Fruit fly (Drosophila melanogaster) whole organism, embryonic: Measurements from ENCODE around the gene Dap160.

Source experiments
- Antp ChIP-seq: fragments of 200-800 bp; sonication (Bioruptor generic); optimal IDR thresholded peaks from 3 replicates; lab custom pipeline; 2016; ENCODE audit warnings: missing biosample characterization, missing genetic modification characterization
- Blimp-1 ChIP-seq: fragments of 200-800 bp; sonication (Bioruptor generic); optimal IDR thresholded peaks from 3 replicates; lab custom pipeline; 2018; ENCODE audit warnings: missing biosample characterization, missing genetic modification characterization, mild to moderate bottlenecking, moderate library complexity, missing genetic modification reagents
- CG1024 ChIP-seq: fragments of 200-800 bp; sonication (Bioruptor generic); IDR thresholded peaks from 2 replicates; pipeline ENCODE4 v1.3.6; 2022; ENCODE audit warnings: missing biosample characterization, missing genetic modification characterization
- CG12942 ChIP-seq: fragments of 200-800 bp; sonication (Bioruptor generic); optimal IDR thresholded peaks from 3 replicates; lab custom pipeline; 2016; ENCODE audit warnings: missing biosample characterization, missing genetic modification characterization
- CG14050 ChIP-seq: fragments of 200-800 bp; sonication (Bioruptor generic); IDR thresholded peaks from 3 replicates; pipeline ENCODE4 v1.3.6; 2022; ENCODE audit warnings: missing biosample characterization, missing genetic modification characterization
- CG15073 ChIP-seq: fragments of 200-800 bp; sonication (Bioruptor generic); optimal IDR thresholded peaks from 2 replicates; lab custom pipeline; 2016; ENCODE audit warnings: missing biosample characterization, missing genetic modification characterization
- CG1529 ChIP-seq: fragments of 200-800 bp; sonication (Bioruptor generic); optimal IDR thresholded peaks from 3 replicates; lab custom pipeline; 2018; ENCODE audit warnings: missing biosample characterization, missing genetic modification characterization
- CG15479 ChIP-seq: fragments of 200-800 bp; sonication (Bioruptor generic); optimal IDR thresholded peaks from 3 replicates; lab custom pipeline; 2019; ENCODE audit warnings: missing biosample characterization, mild to moderate bottlenecking, missing genetic modification characterization, moderate library complexity
- CG17568 ChIP-seq: fragments of 200-800 bp; sonication (Bioruptor generic); optimal IDR thresholded peaks from 2 replicates; lab custom pipeline; 2018; ENCODE audit warnings: missing biosample characterization, mild to moderate bottlenecking, missing genetic modification characterization, moderate library complexity
- CG17612 ChIP-seq: fragments of 200-800 bp; sonication (Bioruptor generic); IDR thresholded peaks from 2 replicates; pipeline ENCODE4 v1.3.6; 2022; ENCODE audit warnings: missing biosample characterization, missing genetic modification characterization
- CG2889 ChIP-seq: fragments of 200-800 bp; sonication (Bioruptor generic); IDR thresholded peaks from 3 replicates; pipeline ENCODE4 v1.3.6; 2022; ENCODE audit warnings: missing biosample characterization, missing genetic modification characterization
- CG34422 ChIP-seq: fragments of 200-800 bp; sonication (Bioruptor generic); IDR thresholded peaks from 3 replicates; pipeline ENCODE4 v1.3.6; 2022; ENCODE audit warnings: missing biosample characterization, missing genetic modification characterization
- CG3995 ChIP-seq: fragments of 200-800 bp; sonication (Bioruptor generic); optimal IDR thresholded peaks from 3 replicates; lab custom pipeline; 2016; ENCODE audit warnings: missing biosample characterization, missing genetic modification characterization
- CG4360 ChIP-seq: fragments of 200-800 bp; sonication (Bioruptor generic); IDR thresholded peaks from 2 replicates; pipeline ENCODE4 v1.3.6; 2022; ENCODE audit warnings: missing biosample characterization, missing genetic modification characterization
- CG4854 ChIP-seq: fragments of 200-800 bp; sonication (Bioruptor generic); optimal IDR thresholded peaks from 2 replicates; lab custom pipeline; 2016; ENCODE audit warnings: missing biosample characterization, missing genetic modification characterization, inconsistent platforms
- CG6254 ChIP-seq: fragments of 200-800 bp; sonication (Bioruptor generic); optimal IDR thresholded peaks from 3 replicates; lab custom pipeline; 2017; ENCODE audit warnings: mild to moderate bottlenecking, missing biosample characterization, missing genetic modification reagents, missing genetic modification characterization
- CG9876 ChIP-seq: fragments of 200-800 bp; sonication (Bioruptor generic); optimal IDR thresholded peaks from 2 replicates; lab custom pipeline; 2016; ENCODE audit warnings: missing biosample characterization, missing genetic modification characterization
- Dref ChIP-seq: fragments of 200-800 bp; sonication (Bioruptor generic); IDR thresholded peaks from 2 replicates; pipeline ENCODE4 v1.3.6; 2022; ENCODE audit warnings: missing biosample characterization, missing genetic modification characterization
- Eip74EF ChIP-seq, 2 experiments: fragments of 200-800 bp in 1 of 2; fragments of >200 bp in 1 of 2; sonication (Bioruptor generic) in 1 of 2; optimal IDR thresholded peaks; 2 replicates each; lab custom pipeline; 2017 to 2019; ENCODE audit warnings: missing biosample characterization in 2 of 2, missing genetic modification characterization in 2 of 2, mild to moderate bottlenecking in 1 of 2, moderate library complexity in 1 of 2
- Ets65A ChIP-seq: fragments of 200-800 bp; sonication (Bioruptor generic); peaks from one replicate; lab custom pipeline; 2016; ENCODE audit warnings: missing biosample characterization, missing genetic modification characterization
- HLH3B ChIP-seq: fragments of 200-800 bp; sonication (Bioruptor generic); IDR thresholded peaks from 2 replicates; pipeline ENCODE4 v1.3.6; 2022; ENCODE audit warnings: missing biosample characterization, missing genetic modification characterization
- HmgZ ChIP-seq: fragments of 200-800 bp; sonication (Bioruptor generic); optimal IDR thresholded peaks from 2 replicates; lab custom pipeline; 2018; ENCODE audit warnings: missing biosample characterization, mild to moderate bottlenecking, missing genetic modification characterization
- Hr78 ChIP-seq, 2 experiments: fragments of 200-800 bp in 1 of 2; fragments of >200 bp in 1 of 2; sonication (Bioruptor generic) in 1 of 2; optimal IDR thresholded peaks; 2 replicates each; lab custom pipeline; 2017 to 2019; ENCODE audit warnings: missing biosample characterization in 2 of 2, missing genetic modification characterization in 2 of 2, mild to moderate bottlenecking in 1 of 2, moderate library complexity in 1 of 2
- MBD-R2 ChIP-seq: fragments of 200-800 bp; sonication (Bioruptor generic); IDR thresholded peaks from 2 replicates; pipeline ENCODE4 v1.3.6; 2022; ENCODE audit warnings: missing biosample characterization, missing genetic modification characterization
- Myb ChIP-seq: fragments of 200-800 bp; sonication (Bioruptor generic); optimal IDR thresholded peaks from 2 replicates; lab custom pipeline; 2016; ENCODE audit warnings: missing biosample characterization, missing genetic modification characterization
- Oli ChIP-seq: fragments of 200-800 bp; sonication (Bioruptor generic); optimal IDR thresholded peaks from 2 replicates; lab custom pipeline; 2018; ENCODE audit warnings: missing biosample characterization, mild to moderate bottlenecking, missing genetic modification characterization, moderate library complexity
- Pdp1 ChIP-seq, 2 experiments: fragments of 200-800 bp; sonication (Bioruptor generic); optimal IDR thresholded peaks; 3 replicates each; lab custom pipeline; 2016; ENCODE audit warnings: missing biosample characterization in 2 of 2, missing genetic modification characterization in 2 of 2, mild to moderate bottlenecking in 1 of 2, moderate library complexity in 1 of 2
- Sry-δ ChIP-seq: fragments of 200-800 bp; sonication (Bioruptor generic); optimal IDR thresholded peaks from 2 replicates; lab custom pipeline; 2016; ENCODE audit warnings: missing biosample characterization, missing genetic modification characterization
- Taf1 ChIP-seq: fragments of 200-800 bp; sonication (Bioruptor generic); IDR thresholded peaks from 2 replicates; pipeline ENCODE4 v1.3.6; 2022; ENCODE audit warnings: missing biosample characterization, missing genetic modification characterization
- Trl ChIP-seq, 3 experiments: fragments of >200 bp in 2 of 3; fragments of 200-800 bp in 1 of 3; sonication (Bioruptor generic) in 1 of 3; optimal IDR thresholded peaks; 2 replicates in 1 of 3; 3 replicates in 2 of 3; lab custom pipeline; 2016 to 2017; ENCODE audit warnings: missing biosample characterization in 1 of 3, missing genetic modification characterization in 1 of 3
- bigmax ChIP-seq: fragments of 200-800 bp; sonication (Bioruptor generic); optimal IDR thresholded peaks from 2 replicates; lab custom pipeline; 2018; ENCODE audit warnings: missing biosample characterization, mild to moderate bottlenecking, missing genetic modification characterization
- cg ChIP-seq: fragments of 200-800 bp; sonication (Bioruptor generic); optimal IDR thresholded peaks from 3 replicates; lab custom pipeline; 2019; ENCODE audit warnings: missing biosample characterization, mild to moderate bottlenecking, missing genetic modification characterization, moderate library complexity
- chinmo ChIP-seq: fragments of 200-800 bp; sonication (Bioruptor generic); IDR thresholded peaks from 4 replicates; pipeline ENCODE4 v1.3.6; 2022; ENCODE audit warnings: missing biosample characterization, missing genetic modification characterization; ENCODE audit not compliant: partially characterized antibody
- crc ChIP-seq: fragments of 200-800 bp; sonication (Bioruptor generic); optimal IDR thresholded peaks from 2 replicates; lab custom pipeline; 2016; ENCODE audit warnings: missing biosample characterization, missing genetic modification characterization
- croc ChIP-seq: fragments of 200-800 bp; sonication (Bioruptor generic); conservative IDR thresholded peaks from 3 replicates; pipeline ENCODE4 v1.3.6; 2022; ENCODE audit warnings: missing biosample characterization, missing genetic modification characterization
- crol ChIP-seq: fragments of 200-800 bp; sonication (Bioruptor generic); IDR thresholded peaks from 2 replicates; pipeline ENCODE4 v1.3.6; 2022; ENCODE audit warnings: missing biosample characterization, missing genetic modification characterization
- dm ChIP-seq: fragments of 200-800 bp; sonication (Bioruptor generic); optimal IDR thresholded peaks from 3 replicates; lab custom pipeline; 2016; ENCODE audit warnings: missing biosample characterization, missing genetic modification characterization
- dpn ChIP-seq, 2 experiments: fragments of 200-800 bp; sonication (Bioruptor generic); optimal IDR thresholded peaks; 3 replicates each; lab custom pipeline; 2016; ENCODE audit warnings: missing biosample characterization in 2 of 2, missing genetic modification characterization in 2 of 2
- hb ChIP-seq: fragments of 200-800 bp; sonication (Bioruptor generic); IDR thresholded peaks from 3 replicates; pipeline ENCODE4 v1.3.6; 2022; ENCODE audit warnings: missing biosample characterization, missing genetic modification characterization; ENCODE audit not compliant: partially characterized antibody
- insv ChIP-seq, 2 experiments: fragments of 200-800 bp; sonication (Bioruptor generic); optimal IDR thresholded peaks; 3 replicates each; lab custom pipeline; 2016 to 2018; ENCODE audit warnings: missing biosample characterization in 2 of 2, missing genetic modification characterization in 2 of 2
- oc ChIP-seq: fragments of 200-800 bp; sonication (Bioruptor generic); optimal IDR thresholded peaks from 2 replicates; lab custom pipeline; 2018; ENCODE audit warnings: missing biosample characterization, mild to moderate bottlenecking, missing genetic modification characterization, moderate library complexity
- pros ChIP-seq: fragments of 200-800 bp; sonication (Bioruptor generic); optimal IDR thresholded peaks from 3 replicates; lab custom pipeline; 2019; ENCODE audit warnings: missing biosample characterization, mild to moderate bottlenecking, missing genetic modification characterization, moderate library complexity
- sens ChIP-seq: fragments of 200-800 bp; sonication (Bioruptor generic); peaks from one replicate; lab custom pipeline; 2016; ENCODE audit warnings: missing biosample characterization, missing genetic modification characterization
- sug ChIP-seq: fragments of 200-800 bp; optimal IDR thresholded peaks from 2 replicates; lab custom pipeline; 2019; ENCODE audit warnings: missing biosample characterization, mild to moderate bottlenecking, missing genetic modification characterization, moderate library complexity
- trem ChIP-seq: fragments of 200-800 bp; optimal IDR thresholded peaks from 3 replicates; lab custom pipeline; 2019; ENCODE audit warnings: missing biosample characterization, mild to moderate bottlenecking, missing genetic modification characterization, moderate library complexity
- twi ChIP-seq: fragments of 200-800 bp; optimal IDR thresholded peaks from 2 replicates; lab custom pipeline; 2019; ENCODE audit warnings: missing biosample characterization, mild to moderate bottlenecking, missing genetic modification characterization, moderate library complexity
- z ChIP-seq: fragments of 200-800 bp; sonication (Bioruptor generic); IDR thresholded peaks from 3 replicates; pipeline ENCODE4 v1.3.6; 2022; ENCODE audit warnings: missing biosample characterization, missing genetic modification characterization
- zen ChIP-seq: fragments of 200-800 bp; sonication (Bioruptor generic); optimal IDR thresholded peaks from 3 replicates; lab custom pipeline; 2018; ENCODE audit warnings: missing biosample characterization, mild to moderate bottlenecking, missing genetic modification characterization, moderate library complexity

Gene Dap160

DNA sequence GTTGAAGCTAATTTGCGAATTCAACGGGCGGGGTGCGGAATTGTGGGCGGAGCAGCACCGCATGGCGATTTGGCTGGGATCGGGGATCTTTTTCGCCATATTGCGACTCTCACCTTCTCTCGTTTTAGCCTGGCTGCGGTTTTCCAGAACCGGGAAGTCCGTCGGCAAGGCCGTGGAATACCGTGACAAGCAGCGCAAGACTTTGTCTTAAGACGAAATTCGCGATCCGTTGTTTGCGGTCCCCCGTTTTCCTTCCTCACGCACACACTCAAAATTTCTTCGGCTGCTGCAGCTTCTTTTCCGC is 37.0 kb upstream of the Dap160 start:
- TF ChIP-seq Blimp-1 (GFP tag; lab: Kevin White, UChicago) (no peak), hb (GFP tag; lab: Robert Waterston, UW) (0 out of 3 replicates have a peak, but pooled peaks have one; percentile 19), cg (GFP tag; lab: Kevin White, UChicago) (peak; percentile 56), HmgZ (tag; lab: Kevin White, UChicago) (no peak), MBD-R2 (0 out of 2 replicates have a peak, but pooled peaks have one; percentile 6), CG1529 (GFP tag; lab: Kevin White, UChicago) (no peak), Dref (GFP tag; lab: Robert Waterston, UW) (no peak), Ets65A (GFP tag; lab: Kevin White, UChicago) (no peak), CG17568 (GFP tag; lab: Kevin White, UChicago) (no peak), Antp (GFP tag; lab: Kevin White, UChicago) (no peak), CG34422 (GFP tag; lab: Robert Waterston, UW) (0 out of 3 replicates have a peak, but pooled peaks have one; percentile 33), CG3995 (GFP tag; lab: Kevin White, UChicago) (no peak)

DNA sequence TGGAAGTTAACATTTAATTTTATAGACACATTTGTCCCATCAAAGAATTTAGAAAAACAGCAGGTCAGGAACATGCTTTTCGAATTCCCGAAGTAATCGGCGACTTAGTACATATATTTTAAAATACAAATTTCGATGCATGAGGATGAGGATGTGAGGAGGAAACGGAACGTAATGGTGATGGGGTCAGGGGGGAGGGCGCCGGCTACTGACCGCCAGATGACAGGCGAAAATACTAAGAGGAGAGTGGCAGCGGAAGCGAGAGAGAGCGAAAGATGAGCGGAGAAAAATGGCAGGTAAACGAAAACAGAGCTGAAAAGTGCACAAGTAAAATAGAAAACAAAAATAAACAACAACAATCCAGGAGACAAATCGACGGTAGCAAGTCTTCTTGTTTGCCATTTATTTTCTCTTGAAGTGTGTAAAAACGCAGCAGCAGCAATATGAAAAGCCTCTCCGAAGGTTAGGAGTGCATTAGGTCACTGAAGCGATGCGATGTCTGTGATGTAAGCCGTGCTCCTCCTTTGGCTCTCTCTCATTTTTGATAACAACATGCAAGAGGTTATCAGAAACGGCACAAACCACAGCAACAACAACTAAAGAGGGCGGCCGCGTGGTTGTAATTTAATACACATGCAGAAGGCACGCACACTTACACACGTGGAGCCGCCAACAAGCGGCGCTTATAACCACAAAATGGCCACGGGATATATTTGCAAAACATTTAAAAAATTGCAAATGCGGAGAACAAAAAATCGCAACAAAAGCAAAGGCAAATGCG is 36.5 kb upstream of the Dap160 start:
- TF ChIP-seq CG17612 (GFP tag; lab: Robert Waterston, UW) (no peak), Oli (tag; lab: Kevin White, UChicago) (no peak), CG9876 (GFP tag; lab: Kevin White, UChicago) (no peak), pros (no peak), Taf1 (GFP tag; lab: Robert Waterston, UW) (no peak), Myb (GFP tag; lab: Kevin White, UChicago) (no peak), crol (GFP tag; lab: Robert Waterston, UW) (peak; percentile 82), CG6254 (GFP tag; lab: Kevin White, UChicago) (no peak), Pdp1 (GFP tag; optimal IDR thresholded peaks at IDR 0.05; lab: Kevin White, UChicago) (peak in 1 of 2 experiments; percentile 93), CG15479 (GFP tag; lab: Kevin White, UChicago) (peak; percentile 49), Hr78 (GFP tag; optimal IDR thresholded peaks at IDR 0.05; lab: Kevin White, UChicago) (peak in 1 of 2 experiments; percentile 86), dpn (GFP tag; optimal IDR thresholded peaks at IDR 0.05; lab: Kevin White, UChicago) (no peak), crc (GFP tag; lab: Kevin White, UChicago) (no peak), insv (GFP tag; optimal IDR thresholded peaks at IDR 0.05; lab: Kevin White, UChicago) (no peak), croc (no peak), trem (tag; lab: Kevin White, UChicago) (no peak), oc (tag; lab: Kevin White, UChicago) (no peak), Sry-δ (no peak), dm (peak; percentile 84), chinmo (0 out of 4 replicates have a peak, but pooled peaks have one; percentile 66), CG2889 (GFP tag; lab: Robert Waterston, UW) (no peak), sens (GFP tag; lab: Kevin White, UChicago) (no peak), sug (tag; lab: Kevin White, UChicago) (no peak), CG4854 (GFP tag; lab: Kevin White, UChicago) (no peak), Eip74EF (GFP tag; optimal IDR thresholded peaks at IDR 0.05; lab: Kevin White, UChicago) (no peak), Trl (optimal IDR thresholded peaks at IDR 0.05; lab: Kevin White, UChicago) (peak in 1 of 2 experiments; percentile 52), Trl (GFP tag; optimal IDR thresholded peaks at IDR 0.05; lab: Kevin White, UChicago) (no peak), CG12942 (GFP tag; lab: Kevin White, UChicago) (no peak), CG1024 (GFP tag; lab: Robert Waterston, UW) (no peak), CG15073 (GFP tag; lab: Kevin White, UChicago) (no peak), twi (tag; lab: Kevin White, UChicago) (no peak), CG4360 (GFP tag; lab: Robert Waterston, UW) (peak; percentile 73), bigmax (peak; percentile 58), HLH3B (GFP tag; lab: Robert Waterston, UW) (no peak), CG14050 (GFP tag; lab: Robert Waterston, UW) (no peak), zen (tag; lab: Kevin White, UChicago) (no peak), cg (GFP tag; lab: Kevin White, UChicago) (peak; percentile 68), z (GFP tag; lab: Robert Waterston, UW) (no peak)
